Worm (Caenorhabditis elegans): ENCODE results near the gene nlt-1.

ce11 chrII:10014384-10014783, 13.4 kb upstream of the nlt-1 start:
- TF ChIP-seq unc-39 (tag; optimal IDR thresholded peaks at IDR 0.05) (no peak), nhr-77 (tag; optimal IDR thresholded peaks at IDR 0.05) (no peak), ceh-16 (tag; optimal IDR thresholded peaks at IDR 0.05) (no peak)
